Worm (Caenorhabditis elegans) whole organism, L4 larva: ENCODE data around the gene smvt-1.

Source experiments
- F10B5.3 ChIP-seq: sonication (generic microtip); optimal IDR thresholded peaks from 2 replicates; lab custom pipeline; 2016; ENCODE audit warnings: mild to moderate bottlenecking, missing genetic modification characterization, missing compliant biosample characterization
- F37D6.2 ChIP-seq: sonication (generic microtip); optimal IDR thresholded peaks from 2 replicates; lab custom pipeline; 2016; ENCODE audit warnings: mild to moderate bottlenecking, missing genetic modification characterization, missing compliant biosample characterization
- F44E2.7 ChIP-seq: fragments of 200-800 bp; sonication (Bioruptor generic); IDR thresholded peaks from 2 replicates; pipeline ENCODE4 v2.1.2; 2022; ENCODE audit warnings: missing genetic modification characterization, missing compliant biosample characterization
- Y48G9A.11 ChIP-seq: fragments of 200-800 bp; sonication (Bioruptor generic); IDR thresholded peaks from 2 replicates; pipeline ENCODE4 v1.3.6; 2022; ENCODE audit warnings: missing genetic modification reagents, missing genetic modification characterization, missing compliant biosample characterization
- Y5F2A.4 ChIP-seq: fragments of 200-800 bp; sonication (Bioruptor generic); optimal IDR thresholded peaks from 2 replicates; lab custom pipeline; 2018; ENCODE audit warnings: mild to moderate bottlenecking, missing genetic modification characterization, missing compliant biosample characterization
- Y75B8A.6 ChIP-seq: fragments of 200-800 bp; sonication (Bioruptor generic); IDR thresholded peaks from 2 replicates; pipeline ENCODE4 v1.3.6; 2022; ENCODE audit warnings: missing genetic modification reagents, missing genetic modification characterization, missing compliant biosample characterization
- ZK546.5 ChIP-seq, 2 experiments: sonication (generic microtip); optimal IDR thresholded peaks; 2 replicates each; lab custom pipeline; 2017; ENCODE audit warnings: missing biosample characterization in 2 of 2, missing genetic modification characterization in 2 of 2
- aha-1 ChIP-seq: fragments of 150-350 bp; peaks from one replicate; lab custom pipeline; 2014; ENCODE audit warnings: missing biosample characterization, missing genetic modification characterization
- aly-2 ChIP-seq: sonication (generic microtip); optimal IDR thresholded peaks from 2 replicates; lab custom pipeline; 2018; ENCODE audit warnings: missing biosample characterization, missing genetic modification characterization
- attf-4 ChIP-seq: sonication (generic microtip); optimal IDR thresholded peaks from 3 replicates; lab custom pipeline; 2017; ENCODE audit warnings: missing biosample characterization, missing genetic modification characterization
- ceh-44 ChIP-seq: fragments of 200-800 bp; sonication (Bioruptor generic); IDR thresholded peaks from 2 replicates; pipeline ENCODE4 v1.3.6; 2022; ENCODE audit warnings: missing genetic modification reagents, missing genetic modification characterization, missing compliant biosample characterization
- ceh-62 ChIP-seq: sonication (generic microtip); optimal IDR thresholded peaks from 2 replicates; lab custom pipeline; 2017; ENCODE audit warnings: missing biosample characterization, missing genetic modification characterization
- ceh-82 ChIP-seq: sonication (generic microtip); optimal IDR thresholded peaks from 2 replicates; lab custom pipeline; 2017; ENCODE audit warnings: missing biosample characterization, missing genetic modification characterization
- ctbp-1 ChIP-seq: fragments of 200-800 bp; sonication (Bioruptor generic); IDR thresholded peaks from 2 replicates; pipeline ENCODE4 v1.3.6; 2022; ENCODE audit warnings: missing genetic modification reagents, missing genetic modification characterization, missing compliant biosample characterization
- daf-16 ChIP-seq, 3 experiments: sonication (generic microtip); optimal IDR thresholded peaks; 2 replicates each; lab custom pipeline; 2016 to 2017; ENCODE audit warnings: missing genetic modification characterization in 3 of 3, missing genetic modification reagents in 3 of 3, mild to moderate bottlenecking in 2 of 3, missing compliant biosample characterization in 2 of 3, missing biosample characterization in 1 of 3, moderate library complexity in 1 of 3
- daf-19 ChIP-seq: fragments of 200-800 bp; sonication (Bioruptor generic); conservative IDR thresholded peaks from 2 replicates; pipeline ENCODE4 v1.3.6; 2022; ENCODE audit warnings: missing genetic modification characterization, missing compliant biosample characterization
- daf-8 ChIP-seq: fragments of 200-800 bp; sonication (Bioruptor generic); IDR thresholded peaks from 2 replicates; pipeline ENCODE4 v1.3.6; 2022; ENCODE audit warnings: missing genetic modification characterization, missing compliant biosample characterization
- dmd-9 ChIP-seq: fragments of 200-800 bp; sonication (Bioruptor generic); IDR thresholded peaks from 2 replicates; pipeline ENCODE4 v1.3.6; 2022; ENCODE audit warnings: missing genetic modification reagents, missing genetic modification characterization, missing compliant biosample characterization
- dve-1 ChIP-seq: sonication (generic microtip); optimal IDR thresholded peaks from 2 replicates; lab custom pipeline; 2017; ENCODE audit warnings: antibody characterized with exemption, mild to moderate bottlenecking, missing genetic modification characterization, missing compliant biosample characterization; ENCODE audit not compliant: insufficient read depth
- fkh-10 ChIP-seq: fragments of 150-350 bp; optimal IDR thresholded peaks from 2 replicates; lab custom pipeline; 2014; ENCODE audit warnings: missing biosample characterization, missing genetic modification reagents, missing genetic modification characterization
- hlh-30 ChIP-seq: sonication (generic microtip); optimal IDR thresholded peaks from 2 replicates; lab custom pipeline; 2017; ENCODE audit warnings: antibody characterized with exemption, mild to moderate bottlenecking, missing genetic modification characterization, missing compliant biosample characterization; ENCODE audit not compliant: insufficient read depth
- hmg-1.1 ChIP-seq: fragments of 200-800 bp; sonication (Bioruptor generic); IDR thresholded peaks from 2 replicates; pipeline ENCODE4 v1.3.6; 2022; ENCODE audit warnings: missing genetic modification reagents, missing genetic modification characterization, missing compliant biosample characterization
- jun-1 ChIP-seq: fragments of 150-350 bp; optimal IDR thresholded peaks from 2 replicates; lab custom pipeline; 2014; ENCODE audit warnings: missing biosample characterization, missing genetic modification reagents, missing genetic modification characterization
- lin-13 ChIP-seq: fragments of 150-350 bp; optimal IDR thresholded peaks from 2 replicates; lab custom pipeline; 2014; ENCODE audit warnings: missing biosample characterization, missing genetic modification reagents, missing genetic modification characterization
- lin-29 ChIP-seq: fragments of 200-800 bp; sonication (Bioruptor generic); IDR thresholded peaks from 2 replicates; pipeline ENCODE4 v1.3.6; 2022; ENCODE audit warnings: missing genetic modification reagents, missing genetic modification characterization, missing compliant biosample characterization
- lin-39 ChIP-seq: fragments of 150-350 bp; optimal IDR thresholded peaks from 2 replicates; lab custom pipeline; 2014; ENCODE audit warnings: missing biosample characterization, missing genetic modification reagents, missing genetic modification characterization
- mdl-1 ChIP-seq, 2 experiments: fragments of 150-350 bp in 1 of 2; sonication (generic microtip) in 1 of 2; optimal IDR thresholded peaks; 2 replicates each; lab custom pipeline; 2014 to 2017; ENCODE audit warnings: missing biosample characterization in 2 of 2, missing genetic modification characterization in 2 of 2
- mdt-29 ChIP-seq: fragments of 200-800 bp; sonication (Bioruptor generic); IDR thresholded peaks from 2 replicates; pipeline ENCODE4 v1.3.6; 2022; ENCODE audit warnings: missing genetic modification reagents, missing genetic modification characterization, missing compliant biosample characterization
- mep-1 ChIP-seq: fragments of 150-350 bp; sonication (generic microtip); optimal IDR thresholded peaks from 3 replicates; lab custom pipeline; 2014; ENCODE audit warnings: missing biosample characterization, missing genetic modification characterization
- mes-2 ChIP-seq: sonication (generic microtip); optimal IDR thresholded peaks from 2 replicates; lab custom pipeline; 2016; ENCODE audit warnings: missing genotype, mild to moderate bottlenecking, missing genetic modification characterization, missing compliant biosample characterization; ENCODE audit not compliant: poor library complexity, severe bottlenecking
- nhr-102 ChIP-seq: sonication (generic microtip); optimal IDR thresholded peaks from 2 replicates; lab custom pipeline; 2016; ENCODE audit warnings: mild to moderate bottlenecking, missing genetic modification characterization, moderate library complexity, missing compliant biosample characterization
- nhr-111 ChIP-seq: fragments of 200-800 bp; sonication (Bioruptor generic); optimal IDR thresholded peaks from 2 replicates; lab custom pipeline; 2018; ENCODE audit warnings: mild to moderate bottlenecking, missing genetic modification characterization, missing compliant biosample characterization
- nhr-237 ChIP-seq: sonication (generic microtip); optimal IDR thresholded peaks from 2 replicates; lab custom pipeline; 2017; ENCODE audit warnings: missing biosample characterization, missing genetic modification characterization
- nhr-25 ChIP-seq: sonication (generic microtip); optimal IDR thresholded peaks from 2 replicates; lab custom pipeline; 2017; ENCODE audit warnings: missing genetic modification characterization, mild to moderate bottlenecking, missing compliant biosample characterization, antibody characterized with exemption, moderate library complexity, borderline replicate concordance; ENCODE audit not compliant: insufficient read depth
- nhr-48 ChIP-seq: sonication (generic microtip); optimal IDR thresholded peaks from 2 replicates; lab custom pipeline; 2016; ENCODE audit warnings: mild to moderate bottlenecking, missing genetic modification characterization, missing compliant biosample characterization
- nhr-6 ChIP-seq: fragments of 150-350 bp; optimal IDR thresholded peaks from 2 replicates; lab custom pipeline; 2014; ENCODE audit warnings: missing biosample characterization, missing genetic modification characterization
- nhr-76 ChIP-seq: fragments of 150-350 bp; optimal IDR thresholded peaks from 2 replicates; lab custom pipeline; 2014; ENCODE audit warnings: missing biosample characterization, missing genetic modification characterization
- rbr-2 ChIP-seq: sonication (generic microtip); optimal IDR thresholded peaks from 2 replicates; lab custom pipeline; 2016; ENCODE audit warnings: missing genotype, missing genetic modification characterization, missing compliant biosample characterization
- sdz-12 ChIP-seq: fragments of 200-800 bp; sonication (Bioruptor generic); optimal IDR thresholded peaks from 2 replicates; lab custom pipeline; 2018; ENCODE audit warnings: mild to moderate bottlenecking, missing genetic modification characterization, missing compliant biosample characterization
- set-16 ChIP-seq: fragments of 200-800 bp; sonication (Bioruptor generic); IDR thresholded peaks from 2 replicates; pipeline ENCODE4 v1.3.6; 2022; ENCODE audit warnings: missing genetic modification reagents, missing genetic modification characterization, missing compliant biosample characterization
- snpc-1.2 ChIP-seq: fragments of 200-800 bp; sonication (Bioruptor generic); IDR thresholded peaks from 2 replicates; pipeline ENCODE4 v1.3.6; 2022; ENCODE audit warnings: missing genetic modification reagents, missing genetic modification characterization, missing compliant biosample characterization
- snpc-4 ChIP-seq: fragments of 150-350 bp; optimal IDR thresholded peaks from 2 replicates; lab custom pipeline; 2014; ENCODE audit warnings: missing biosample characterization, missing genetic modification characterization
- spr-3 ChIP-seq: fragments of 200-800 bp; sonication (Bioruptor generic); optimal IDR thresholded peaks from 2 replicates; lab custom pipeline; 2018; ENCODE audit warnings: mild to moderate bottlenecking, missing genetic modification characterization, missing compliant biosample characterization
- tag-97 ChIP-seq: fragments of 200-800 bp; sonication (Bioruptor generic); IDR thresholded peaks from 2 replicates; pipeline ENCODE4 v1.3.6; 2022; ENCODE audit warnings: missing genetic modification characterization, missing compliant biosample characterization
- tra-1 ChIP-seq: fragments of 200-800 bp; sonication (Bioruptor generic); IDR thresholded peaks from 2 replicates; pipeline ENCODE4 v1.3.6; 2022; ENCODE audit warnings: missing genetic modification reagents, missing genetic modification characterization, missing compliant biosample characterization
- unc-130 ChIP-seq: sonication (generic microtip); optimal IDR thresholded peaks from 2 replicates; lab custom pipeline; 2016; ENCODE audit warnings: missing genetic modification reagents, missing genetic modification characterization, missing compliant biosample characterization
- unc-62 ChIP-seq, 3 experiments: fragments of 150-350 bp in 1 of 3; sonication (generic microtip); optimal IDR thresholded peaks in 2 of 3; peaks in 1 of 3; 1 replicate in 1 of 3; 2 replicates in 2 of 3; lab custom pipeline; 2014 to 2017; ENCODE audit warnings: missing biosample characterization in 3 of 3, missing genetic modification characterization in 3 of 3, missing genetic modification reagents in 3 of 3, missing genotype in 1 of 3
- zag-1 ChIP-seq: fragments of 150-350 bp; optimal IDR thresholded peaks from 2 replicates; lab custom pipeline; 2014; ENCODE audit warnings: missing biosample characterization, missing genetic modification characterization
- zfp-2 ChIP-seq: sonication (generic microtip); optimal IDR thresholded peaks from 2 replicates; lab custom pipeline; 2016; ENCODE audit warnings: mild to moderate bottlenecking, missing genetic modification characterization, missing compliant biosample characterization
- zfp-3 ChIP-seq: fragments of 200-800 bp; sonication (Bioruptor generic); conservative IDR thresholded peaks from 2 replicates; pipeline ENCODE4 v1.3.6; 2022; ENCODE audit warnings: missing genetic modification reagents, missing genetic modification characterization, missing compliant biosample characterization
- zip-2 ChIP-seq: fragments of 150-350 bp; optimal IDR thresholded peaks from 2 replicates; lab custom pipeline; 2014; ENCODE audit warnings: missing biosample characterization, missing genetic modification characterization

Gene smvt-1

DNA sequence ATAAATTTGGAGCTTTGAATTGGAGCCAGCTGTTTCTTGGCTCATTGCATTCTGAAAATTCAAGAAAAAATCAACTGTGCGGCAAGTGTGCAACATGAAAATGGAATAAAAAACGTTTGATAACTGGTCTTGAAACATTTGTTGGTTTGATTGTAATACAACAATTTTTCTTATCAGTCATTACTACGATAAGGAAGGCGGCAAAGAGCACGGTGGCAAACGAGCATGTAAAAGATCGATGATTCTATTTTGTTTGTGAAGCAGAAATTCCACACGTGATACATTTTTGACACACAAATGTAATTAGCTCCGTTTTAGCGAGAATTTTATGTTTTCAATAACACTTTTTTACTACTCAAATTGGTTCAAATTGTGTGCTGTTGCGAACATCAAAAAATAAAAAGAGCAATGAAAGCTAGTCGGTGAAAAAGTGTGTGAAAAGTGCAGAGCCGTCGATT is 31.8 kb upstream of the smvt-1 start, which contains the start of gene H01M10.1 (continued):
- TF ChIP-seq snpc-4, result no peak
- no peak for TF ChIP-seq sdz-12 (GFP tag; lab: Kevin White, UChicago)
- TF ChIP-seq tag-97 (GFP tag; lab: Robert Waterston, UW), result no peak
- TF ChIP-seq ceh-62, result no peak
- peak; percentile 77 for TF ChIP-seq dve-1 (tag; lab: Kevin White, UChicago)
- TF ChIP-seq zip-2, result no peak
- TF ChIP-seq nhr-6 (tag; lab: Kevin White, UChicago), result no peak
- no peak for TF ChIP-seq ZK546.5 (tag; optimal IDR thresholded peaks at IDR 0.05; lab: Kevin White, UChicago)
- TF ChIP-seq lin-13, result no peak
- no peak for TF ChIP-seq nhr-237 (tag; lab: Kevin White, UChicago)
- TF ChIP-seq daf-16 (GFP tag; optimal IDR thresholded peaks at IDR 0.05; lab: Kevin White, UChicago), result no peak
- peak; percentile 96 for TF ChIP-seq daf-16 (tag; optimal IDR thresholded peaks at IDR 0.05; lab: Kevin White, UChicago)
- TF ChIP-seq mdt-29, result no peak
- TF ChIP-seq fkh-10 (GFP tag; lab: Kevin White, UChicago), result no peak
- no peak for TF ChIP-seq zfp-2 (tag; lab: Kevin White, UChicago)
- no peak for TF ChIP-seq rbr-2
- no peak for TF ChIP-seq Y75B8A.6 (GFP tag; lab: Robert Waterston, UW)
- TF ChIP-seq mdl-1 (tag; optimal IDR thresholded peaks at IDR 0.05; lab: Kevin White, UChicago), result peak in 1 of 2 experiments; percentile 4
- TF ChIP-seq dmd-9 (GFP tag; lab: Robert Waterston, UW), result no peak
- no peak for TF ChIP-seq attf-4 (tag; lab: Kevin White, UChicago)
- no peak for TF ChIP-seq zfp-3 (GFP tag; lab: Robert Waterston, UW)
- no peak for TF ChIP-seq hmg-1.1 (GFP tag; lab: Robert Waterston, UW)
- no peak for TF ChIP-seq tra-1 (GFP tag; lab: Robert Waterston, UW)
- no peak for TF ChIP-seq lin-29 (GFP tag; lab: Robert Waterston, UW)
- TF ChIP-seq nhr-76, result no peak
- TF ChIP-seq F10B5.3 (tag; lab: Kevin White, UChicago), result no peak
- no peak for TF ChIP-seq snpc-1.2
- no peak for TF ChIP-seq F44E2.7 (GFP tag; lab: Robert Waterston, UW)
- peak; percentile 40 for TF ChIP-seq mes-2 (tag; lab: Kevin White, UChicago)
- no peak for TF ChIP-seq daf-8 (GFP tag; lab: Robert Waterston, UW)
- TF ChIP-seq jun-1 (tag; lab: Kevin White, UChicago), result no peak
- no peak for TF ChIP-seq lin-39 (tag; lab: Kevin White, UChicago)
- no peak for TF ChIP-seq ctbp-1 (GFP tag; lab: Robert Waterston, UW)
- no peak for TF ChIP-seq spr-3 (GFP tag; lab: Kevin White, UChicago)
- peak; percentile 52 for TF ChIP-seq hlh-30 (tag; lab: Kevin White, UChicago)
- no peak for TF ChIP-seq nhr-111
- no peak for TF ChIP-seq F37D6.2 (tag; lab: Kevin White, UChicago)
- peak; percentile 34 for TF ChIP-seq nhr-102
- no peak for TF ChIP-seq aly-2 (tag; lab: Kevin White, UChicago)
- no peak for TF ChIP-seq ceh-44 (GFP tag; lab: Robert Waterston, UW)
- TF ChIP-seq mep-1, result peak; percentile 29
- no peak for TF ChIP-seq nhr-25 (tag; lab: Kevin White, UChicago)
- TF ChIP-seq set-16 (GFP tag; lab: Robert Waterston, UW), result no peak
- no peak for TF ChIP-seq Y48G9A.11
- TF ChIP-seq aha-1 (tag; lab: Kevin White, UChicago), result no peak
- TF ChIP-seq unc-130, result no peak
- no peak for TF ChIP-seq daf-19 (GFP tag; lab: Robert Waterston, UW)
- no peak for TF ChIP-seq Y5F2A.4
- TF ChIP-seq zag-1, result no peak
- TF ChIP-seq nhr-48, result no peak
- no peak for TF ChIP-seq ceh-82 (tag; lab: Kevin White, UChicago)
- TF ChIP-seq unc-62 (GFP tag; optimal IDR thresholded peaks at IDR 0.05 in 1 of 2; lab: Kevin White, UChicago), result no peak
- TF ChIP-seq unc-62 (tag; optimal IDR thresholded peaks at IDR 0.05; lab: Kevin White, UChicago), result no peak
